Fruit fly (Drosophila melanogaster): ENCODE data around the gene CG9184.

The CG9184 gene

dm6 chr3L:1368201-1368617, 45.6 kb upstream of the CG9184 start:
- TF ChIP-seq Hr83 (GFP tag; optimal IDR thresholded peaks at IDR 0.05; ENCODE audit: poor library complexity, severe bottlenecking) = peak; percentile 62
- TF ChIP-seq woc (GFP tag; optimal IDR thresholded peaks at IDR 0.05) = peak; percentile 68
- TF ChIP-seq Dif (GFP tag; optimal IDR thresholded peaks at IDR 0.05; ENCODE audit: partially characterized antibody) = no peak
- peak; percentile 18 for TF ChIP-seq sage (GFP tag; optimal IDR thresholded peaks at IDR 0.05)
- no peak for TF ChIP-seq dsf (GFP tag; optimal IDR thresholded peaks at IDR 0.05; ENCODE audit: borderline replicate concordance)
- TF ChIP-seq dmrt93B (GFP tag; optimal IDR thresholded peaks at IDR 0.05) = peak; percentile 73
- TF ChIP-seq br (GFP tag; optimal IDR thresholded peaks at IDR 0.05) = peak; percentile 80
- TF ChIP-seq CG9705 (GFP tag; optimal IDR thresholded peaks at IDR 0.05) = no peak
- no peak for TF ChIP-seq Mio (GFP tag; optimal IDR thresholded peaks at IDR 0.05)
- peak; percentile 67 for TF ChIP-seq sv (GFP tag; optimal IDR thresholded peaks at IDR 0.05)
- TF ChIP-seq h (GFP tag; optimal IDR thresholded peaks at IDR 0.05) = peak; percentile 92
- peak; percentile 12 for TF ChIP-seq brk (GFP tag; optimal IDR thresholded peaks at IDR 0.05)
- peak; percentile 86 for TF ChIP-seq HLH106 (tag; optimal IDR thresholded peaks at IDR 0.05)
- no peak for TF ChIP-seq Vsx2 (GFP tag; optimal IDR thresholded peaks at IDR 0.05; ENCODE audit: partially characterized antibody)
- peak; percentile 67 for TF ChIP-seq Sp1 (GFP tag; optimal IDR thresholded peaks at IDR 0.05)
- TF ChIP-seq CG32264 (GFP tag; optimal IDR thresholded peaks at IDR 0.05) = peak; percentile 58
- peak; percentile 85 for TF ChIP-seq ey (GFP tag; optimal IDR thresholded peaks at IDR 0.05)
- peak; percentile 73 for TF ChIP-seq Hnf4 (GFP tag; optimal IDR thresholded peaks at IDR 0.05)
- TF ChIP-seq fru (GFP tag; optimal IDR thresholded peaks at IDR 0.05) = peak; percentile 83
- TF ChIP-seq Jra (GFP tag; optimal IDR thresholded peaks at IDR 0.05) = peak; percentile 25
- peak in 1 of 2 experiments; percentile 89 for TF ChIP-seq foxo (GFP tag; optimal IDR thresholded peaks at IDR 0.05)
- TF ChIP-seq CrebA (GFP tag; optimal IDR thresholded peaks at IDR 0.05; ENCODE audit: borderline replicate concordance) = no peak
- peak; percentile 80 for TF ChIP-seq OdsH (GFP tag; optimal IDR thresholded peaks at IDR 0.05)
- TF ChIP-seq Rel (GFP tag; optimal IDR thresholded peaks at IDR 0.05) = no peak
- peak; percentile 68 for TF ChIP-seq Rel (tag; optimal IDR thresholded peaks at IDR 0.05)
- TF ChIP-seq rgr (GFP tag; optimal IDR thresholded peaks at IDR 0.05) = peak; percentile 86
- no peak for TF ChIP-seq Dfd (GFP tag; optimal IDR thresholded peaks at IDR 0.05)
- peak; percentile 14 for TF ChIP-seq jim (GFP tag; optimal IDR thresholded peaks at IDR 0.05)
- no peak for TF ChIP-seq dl (GFP tag; optimal IDR thresholded peaks at IDR 0.05; ENCODE audit: insufficient read depth in 1 of 2, partially characterized antibody in 2 of 2)
- TF ChIP-seq psq (GFP tag; optimal IDR thresholded peaks at IDR 0.05) = peak; percentile 81
- TF ChIP-seq tai (GFP tag; optimal IDR thresholded peaks at IDR 0.05) = peak; percentile 58
- TF ChIP-seq Abd-B (GFP tag; optimal IDR thresholded peaks at IDR 0.05) = no peak

dm6 chr3L:1366879-1367650, 44.5 kb upstream of the CG9184 start:
- TF ChIP-seq sage (GFP tag; optimal IDR thresholded peaks at IDR 0.05) (no peak), Sp1 (GFP tag; optimal IDR thresholded peaks at IDR 0.05) (no peak), foxo (GFP tag; optimal IDR thresholded peaks at IDR 0.05) (no peak), Hr83 (GFP tag; optimal IDR thresholded peaks at IDR 0.05; ENCODE audit: poor library complexity, severe bottlenecking) (no peak), dl (GFP tag; optimal IDR thresholded peaks at IDR 0.05; ENCODE audit: insufficient read depth in 1 of 2, partially characterized antibody in 2 of 2) (peak in 1 of 2 experiments; percentile 6), CrebA (GFP tag; optimal IDR thresholded peaks at IDR 0.05; ENCODE audit: borderline replicate concordance) (peak; percentile 34)

dm6 chr3L:1364368-1364767, 41.8 kb upstream of the CG9184 start:
- no peak for TF ChIP-seq Myc (optimal IDR thresholded peaks at IDR 0.05)
- TF ChIP-seq Hr78 (GFP tag; optimal IDR thresholded peaks at IDR 0.05) = no peak
- TF ChIP-seq N (GFP tag; optimal IDR thresholded peaks at IDR 0.05) = no peak
- TF ChIP-seq lola (GFP tag; optimal IDR thresholded peaks at IDR 0.05) = no peak
- TF ChIP-seq dsf (GFP tag; optimal IDR thresholded peaks at IDR 0.05; ENCODE audit: borderline replicate concordance) = no peak
- TF ChIP-seq CG32264 (GFP tag; optimal IDR thresholded peaks at IDR 0.05) = no peak
- TF ChIP-seq HLH106 (tag; optimal IDR thresholded peaks at IDR 0.05) = no peak
- TF ChIP-seq h (GFP tag; optimal IDR thresholded peaks at IDR 0.05) = no peak
- TF ChIP-seq Rel (GFP tag; optimal IDR thresholded peaks at IDR 0.05) = no peak
- TF ChIP-seq Rel (tag; optimal IDR thresholded peaks at IDR 0.05) = no peak
- TF ChIP-seq fru (GFP tag; optimal IDR thresholded peaks at IDR 0.05) = no peak
- TF ChIP-seq OdsH (GFP tag; optimal IDR thresholded peaks at IDR 0.05) = no peak
- peak; percentile 9 for TF ChIP-seq Vsx2 (GFP tag; optimal IDR thresholded peaks at IDR 0.05; ENCODE audit: partially characterized antibody)
- no peak for TF ChIP-seq CG9705 (GFP tag; optimal IDR thresholded peaks at IDR 0.05)
- TF ChIP-seq usp (GFP tag; optimal IDR thresholded peaks at IDR 0.05) = no peak
- TF ChIP-seq Dfd (GFP tag; optimal IDR thresholded peaks at IDR 0.05) = no peak
- TF ChIP-seq dmrt93B (GFP tag; optimal IDR thresholded peaks at IDR 0.05) = no peak
- TF ChIP-seq GATAd (GFP tag; optimal IDR thresholded peaks at IDR 0.05) = no peak
- peak; percentile 18 to 24 for TF ChIP-seq dl (GFP tag; optimal IDR thresholded peaks at IDR 0.05; ENCODE audit: insufficient read depth in 1 of 2, partially characterized antibody in 2 of 2)
- no peak for TF ChIP-seq Hr83 (GFP tag; optimal IDR thresholded peaks at IDR 0.05; ENCODE audit: poor library complexity, severe bottlenecking)
- TF ChIP-seq Dif (GFP tag; optimal IDR thresholded peaks at IDR 0.05; ENCODE audit: partially characterized antibody) = peak; percentile 67
- no peak for TF ChIP-seq tai (GFP tag; optimal IDR thresholded peaks at IDR 0.05)

Data from whole organism, wandering third instar larva.